Worm (Caenorhabditis elegans) whole organism, L1 larva: ENCODE data around the gene gpcp-2.

ENCODE experiments used
- aha-1 ChIP-seq: fragments of 150-350 bp; optimal IDR thresholded peaks from 2 replicates; lab custom pipeline; 2014; ENCODE audit warnings: missing biosample characterization, missing genetic modification characterization
- unc-62 ChIP-seq: fragments of 150-350 bp; optimal IDR thresholded peaks from 2 replicates; lab custom pipeline; 2014; ENCODE audit warnings: missing biosample characterization, missing genetic modification reagents, missing genetic modification characterization
- unc-86 ChIP-seq: sonication (generic microtip); optimal IDR thresholded peaks from 2 replicates; lab custom pipeline; 2016; ENCODE audit warnings: missing genetic modification characterization, missing compliant biosample characterization

- no peak for TF ChIP-seq aha-1 (tag; lab: Kevin White, UChicago)
- peak; percentile 35 for TF ChIP-seq unc-86 (tag; lab: Kevin White, UChicago)
- TF ChIP-seq unc-62 (GFP tag; lab: Kevin White, UChicago): no peak
These were observed 13.6 kb upstream of the gpcp-2 start, which contains the start of gene K02C4.3 for ce11 chrII:8086803-8087202.
